Worm (Caenorhabditis elegans): ENCODE data around the gene oac-56.

oac-56 gene

ce11 chrIV:14350651-14351050 is at the start of gene oac-56:
TSS of gene oac-56 (minus strand) at chrIV:14350751.
- TF ChIP-seq attf-6 (GFP tag; IDR thresholded peaks at IDR 0.05) (0 out of 2 replicates have a peak, but pooled peaks have one; percentile 51), F33H1.4 (GFP tag; IDR thresholded peaks at IDR 0.05) (no peak)

ce11 chrIV:14395531-14395930 is 45.0 kb upstream of the oac-56 start:
- TF ChIP-seq mes-4 (tag; optimal IDR thresholded peaks at IDR 0.05) (no peak), die-1 (tag; optimal IDR thresholded peaks at IDR 0.05) (no peak), ztf-28 (GFP tag; IDR thresholded peaks at IDR 0.05) (no peak), mxl-1 (tag; optimal IDR thresholded peaks at IDR 0.05) (no peak), gei-17 (GFP tag; optimal IDR thresholded peaks at IDR 0.05) (no peak), zim-3 (tag; optimal IDR thresholded peaks at IDR 0.05) (no peak)

ce11 chrIV:14394812-14395211 is 44.3 kb upstream of the oac-56 start:
- TF ChIP-seq F57A8.1 (GFP tag; optimal IDR thresholded peaks at IDR 0.05): no peak
- peak; percentile 68; the same call in 1 of the 2 replicates for TF ChIP-seq attf-6 (GFP tag; IDR thresholded peaks at IDR 0.05)

- no peak for TF ChIP-seq Y56A3A.18 (GFP tag; IDR thresholded peaks at IDR 0.05)
- TF ChIP-seq nhr-27 (tag; optimal IDR thresholded peaks at IDR 0.05): no peak
- no peak for TF ChIP-seq hrde-1 (tag; optimal IDR thresholded peaks at IDR 0.05; ENCODE audit: borderline replicate concordance)
- no peak for TF ChIP-seq nhr-179 (tag; optimal IDR thresholded peaks at IDR 0.05)
- no peak for TF ChIP-seq T26A5.8 (tag; optimal IDR thresholded peaks at IDR 0.05)
- TF ChIP-seq lin-26 (GFP tag; IDR thresholded peaks at IDR 0.05): no peak
- no peak for TF ChIP-seq K12H6.12 (tag; optimal IDR thresholded peaks at IDR 0.05)
- TF ChIP-seq athp-1 (tag; optimal IDR thresholded peaks at IDR 0.05): no peak
- no peak for TF ChIP-seq let-526 (GFP tag; IDR thresholded peaks at IDR 0.05)
- TF ChIP-seq zim-3 (tag; optimal IDR thresholded peaks at IDR 0.05): no peak
These were observed 43.3 kb upstream of the oac-56 start, which contains the start of gene clc-8 for ce11 chrIV:14393838-14394237. TSS of gene clc-8 (plus strand) at chrIV:14394138.

ce11 chrIV:14391746-14392145 is 41.2 kb upstream of the oac-56 start:
- TF ChIP-seq ceh-58 (GFP tag; IDR thresholded peaks at IDR 0.05): no peak
- no peak for TF ChIP-seq ceh-40 (GFP tag; IDR thresholded peaks at IDR 0.05)
- TF ChIP-seq F52B5.7 (tag; optimal IDR thresholded peaks at IDR 0.05): no peak
- no peak for TF ChIP-seq hmg-1.2 (GFP tag; IDR thresholded peaks at IDR 0.05)
- no peak for TF ChIP-seq Y95B8A.8 (GFP tag; IDR thresholded peaks at IDR 0.05)
- TF ChIP-seq aptf-3 (GFP tag; IDR thresholded peaks at IDR 0.05): no peak
- TF ChIP-seq athp-1 (tag; optimal IDR thresholded peaks at IDR 0.05): no peak
- TF ChIP-seq lsy-27 (tag; optimal IDR thresholded peaks at IDR 0.05; ENCODE audit: borderline replicate concordance, insufficient read depth): no peak
- TF ChIP-seq rpc-1 (optimal IDR thresholded peaks at IDR 0.05): no peak
- TF ChIP-seq rpc-1 (tag; optimal IDR thresholded peaks at IDR 0.05): no peak
- TF ChIP-seq T07F8.4 (tag; optimal IDR thresholded peaks at IDR 0.05): no peak
- no peak for TF ChIP-seq K11D2.4 (GFP tag; IDR thresholded peaks at IDR 0.05)
- TF ChIP-seq egrh-3 (GFP tag; IDR thresholded peaks at IDR 0.05): no peak
- no peak for TF ChIP-seq Y67H2A.10 (GFP tag; conservative IDR thresholded peaks at IDR 0.05)

- peak; percentile 83 for TF ChIP-seq attf-6 (GFP tag; IDR thresholded peaks at IDR 0.05)
- no peak for TF ChIP-seq bed-1 (GFP tag; IDR thresholded peaks at IDR 0.05)
- TF ChIP-seq snpc-4 (GFP tag; optimal IDR thresholded peaks at IDR 0.05): no peak
- TF ChIP-seq snpc-4 (tag; optimal IDR thresholded peaks at IDR 0.05): peak in 3 of 4 experiments; percentile 14 to 39 (median 32)
These were observed 40.7 kb upstream of the oac-56 start for ce11 chrIV:14391268-14391667.

Data from whole organism, young adult.